Worm (Caenorhabditis elegans): ENCODE results near the gene dpy-20.

DNA sequence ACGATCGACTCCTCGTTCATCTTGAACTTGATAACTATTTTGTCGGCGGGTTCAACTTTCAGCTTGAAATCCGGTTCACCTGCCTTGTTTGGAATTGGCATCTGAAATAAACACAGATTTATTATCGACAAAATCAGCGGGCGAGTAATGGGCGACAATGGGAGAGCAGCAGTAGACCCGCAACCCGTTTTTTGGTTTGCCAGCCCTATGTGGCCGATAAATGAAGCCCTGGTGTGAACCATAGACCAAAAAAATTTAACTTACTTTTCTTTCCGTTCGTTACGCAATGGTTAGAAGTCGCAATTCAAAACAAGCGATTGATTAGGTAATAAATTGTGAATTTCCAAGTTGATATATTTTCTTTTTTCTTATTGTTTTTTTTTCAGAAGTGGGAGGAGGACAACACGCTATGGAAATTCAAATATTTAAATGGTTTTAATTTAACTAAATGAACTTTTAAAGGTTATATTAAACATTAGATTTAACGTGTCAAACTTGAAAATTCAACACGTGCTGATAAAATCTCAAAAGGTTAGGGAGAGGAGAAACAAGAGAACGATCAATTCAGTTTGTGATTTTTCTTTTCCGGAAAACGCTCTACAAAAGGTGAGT lies 3.1 kb upstream of the dpy-20 start, which contains the start of the genes T22B3.3 and alg-3:
- TF ChIP-seq lsy-2 (tag; optimal IDR thresholded peaks at IDR 0.05) (no peak), zip-11 (GFP tag; IDR thresholded peaks at IDR 0.05) (no peak), zfp-2 (tag; optimal IDR thresholded peaks at IDR 0.05) (no peak)

Data from whole organism, L4 larva.